Fruit fly (Drosophila melanogaster) whole organism, embryonic: ENCODE data around the gene HDAC4.

ENCODE experiments used
- Aef1 ChIP-seq: fragments of 200-800 bp; sonication (Bioruptor generic); IDR thresholded peaks from 3 replicates; pipeline ENCODE4 v1.3.6; 2022; ENCODE audit warnings: missing biosample characterization, missing genetic modification characterization
- Atf6 ChIP-seq: fragments of 200-800 bp; sonication (Bioruptor generic); IDR thresholded peaks from 2 replicates; pipeline ENCODE4 v1.3.6; 2022; ENCODE audit warnings: missing biosample characterization, missing genetic modification characterization
- BtbVII ChIP-seq: fragments of 200-800 bp; sonication (Bioruptor generic); optimal IDR thresholded peaks from 3 replicates; lab custom pipeline; 2017; ENCODE audit warnings: missing biosample characterization, mild to moderate bottlenecking, missing genetic modification characterization
- CG11093 ChIP-seq: fragments of 200-800 bp; sonication (Bioruptor generic); IDR thresholded peaks from 3 replicates; pipeline ENCODE4 v1.3.6; 2022; ENCODE audit warnings: missing biosample characterization, missing genetic modification characterization
- CG11695 ChIP-seq: fragments of 200-800 bp; sonication (Bioruptor generic); IDR thresholded peaks from 3 replicates; pipeline ENCODE4 v1.3.6; 2022; ENCODE audit warnings: missing biosample characterization, missing genetic modification characterization
- CG12744 ChIP-seq: fragments of 200-800 bp; sonication (Bioruptor generic); optimal IDR thresholded peaks from 2 replicates; lab custom pipeline; 2016; ENCODE audit warnings: missing biosample characterization, missing genetic modification characterization
- CG13287 ChIP-seq: fragments of 200-800 bp; sonication (Bioruptor generic); IDR thresholded peaks from 2 replicates; pipeline ENCODE4 v1.3.6; 2022; ENCODE audit warnings: missing biosample characterization, missing genetic modification characterization; ENCODE audit not compliant: partially characterized antibody
- CG13775 ChIP-seq: fragments of 200-800 bp; sonication (Bioruptor generic); optimal IDR thresholded peaks from 3 replicates; lab custom pipeline; 2017; ENCODE audit warnings: missing biosample characterization, mild to moderate bottlenecking, missing genetic modification characterization
- CG1529 ChIP-seq: fragments of 200-800 bp; sonication (Bioruptor generic); optimal IDR thresholded peaks from 3 replicates; lab custom pipeline; 2018; ENCODE audit warnings: missing biosample characterization, missing genetic modification characterization
- CG1647 ChIP-seq: fragments of 200-800 bp; sonication (Bioruptor generic); optimal IDR thresholded peaks from 3 replicates; lab custom pipeline; 2016; ENCODE audit warnings: missing biosample characterization, missing genetic modification characterization
- CG16813 ChIP-seq: fragments of 200-800 bp; sonication (Bioruptor generic); IDR thresholded peaks from 3 replicates; pipeline ENCODE4 v1.3.6; 2022; ENCODE audit warnings: missing biosample characterization, missing genetic modification characterization; ENCODE audit not compliant: partially characterized antibody
- CG17186 ChIP-seq: fragments of 200-800 bp; sonication (Bioruptor generic); optimal IDR thresholded peaks from 3 replicates; lab custom pipeline; 2017; ENCODE audit warnings: missing biosample characterization, missing genetic modification reagents, missing genetic modification characterization
- CG18476 ChIP-seq: fragments of 200-800 bp; sonication (Bioruptor generic); optimal IDR thresholded peaks from 2 replicates; lab custom pipeline; 2016; ENCODE audit warnings: missing biosample characterization, mild to moderate bottlenecking, missing genetic modification characterization
- CG3065 ChIP-seq: fragments of 200-800 bp; sonication (Bioruptor generic); optimal IDR thresholded peaks from 2 replicates; lab custom pipeline; 2016; ENCODE audit warnings: missing biosample characterization, missing genetic modification characterization
- CG33557 ChIP-seq: fragments of 200-800 bp; sonication (Bioruptor generic); optimal IDR thresholded peaks from 2 replicates; lab custom pipeline; 2019; ENCODE audit warnings: missing biosample characterization, mild to moderate bottlenecking, missing genetic modification characterization, moderate library complexity
- CG7786 ChIP-seq: fragments of 200-800 bp; sonication (Bioruptor generic); optimal IDR thresholded peaks from 2 replicates; lab custom pipeline; 2016; ENCODE audit warnings: missing biosample characterization, missing genetic modification characterization
- CG7928 ChIP-seq: fragments of 200-800 bp; sonication (Bioruptor generic); optimal IDR thresholded peaks from 2 replicates; lab custom pipeline; 2017; ENCODE audit warnings: missing biosample characterization, mild to moderate bottlenecking, missing genetic modification characterization
- CG9437 ChIP-seq: fragments of 200-800 bp; sonication (Bioruptor generic); optimal IDR thresholded peaks from 2 replicates; lab custom pipeline; 2018; ENCODE audit warnings: missing biosample characterization, mild to moderate bottlenecking, missing genetic modification characterization
- CG9817 ChIP-seq: fragments of 200-800 bp; sonication (Bioruptor generic); optimal IDR thresholded peaks from 2 replicates; lab custom pipeline; 2018; ENCODE audit warnings: missing biosample characterization, mild to moderate bottlenecking, missing genetic modification characterization, moderate library complexity
- CG9932 ChIP-seq: fragments of 200-800 bp; sonication (Bioruptor generic); IDR thresholded peaks from 2 replicates; pipeline ENCODE4 v1.3.6; 2022; ENCODE audit warnings: missing biosample characterization, missing genetic modification characterization
- CoRest ChIP-seq: fragments of 200-800 bp; sonication (Bioruptor generic); optimal IDR thresholded peaks from 3 replicates; lab custom pipeline; 2018; ENCODE audit warnings: missing biosample characterization, mild to moderate bottlenecking, missing genetic modification characterization, moderate library complexity
- D19B ChIP-seq: fragments of 200-800 bp; sonication (Bioruptor generic); optimal IDR thresholded peaks from 2 replicates; lab custom pipeline; 2017; ENCODE audit warnings: missing biosample characterization, mild to moderate bottlenecking, missing genetic modification characterization
- Gsc ChIP-seq: fragments of 200-800 bp; sonication (Bioruptor generic); IDR thresholded peaks from 2 replicates; pipeline ENCODE4 v1.3.6; 2022; ENCODE audit warnings: missing biosample characterization, missing genetic modification characterization
- Hand ChIP-seq: fragments of 200-800 bp; sonication (Bioruptor generic); optimal IDR thresholded peaks from 2 replicates; lab custom pipeline; 2017; ENCODE audit warnings: mild to moderate bottlenecking, missing biosample characterization, missing genetic modification reagents, missing genetic modification characterization
- MBD-R2 ChIP-seq: fragments of 200-800 bp; sonication (Bioruptor generic); IDR thresholded peaks from 2 replicates; pipeline ENCODE4 v1.3.6; 2022; ENCODE audit warnings: missing biosample characterization, missing genetic modification characterization
- Oli ChIP-seq: fragments of 200-800 bp; sonication (Bioruptor generic); optimal IDR thresholded peaks from 2 replicates; lab custom pipeline; 2018; ENCODE audit warnings: missing biosample characterization, mild to moderate bottlenecking, missing genetic modification characterization, moderate library complexity
- Optix ChIP-seq: fragments of 200-800 bp; sonication (Bioruptor generic); IDR thresholded peaks from 3 replicates; pipeline ENCODE4 v1.3.6; 2022; ENCODE audit warnings: missing biosample characterization, missing genetic modification characterization
- Sox102F ChIP-seq: fragments of 200-800 bp; sonication (Bioruptor generic); optimal IDR thresholded peaks from 2 replicates; lab custom pipeline; 2018; ENCODE audit warnings: missing biosample characterization, mild to moderate bottlenecking, missing genetic modification characterization, moderate library complexity
- Tbp ChIP-seq: fragments of >200 bp; optimal IDR thresholded peaks from 2 replicates; lab custom pipeline; 2018; ENCODE audit warnings: missing biosample characterization, missing genetic modification characterization
- ab ChIP-seq: fragments of 200-800 bp; sonication (Bioruptor generic); optimal IDR thresholded peaks from 2 replicates; lab custom pipeline; 2016; ENCODE audit warnings: missing biosample characterization, missing genetic modification characterization
- bigmax ChIP-seq: fragments of 200-800 bp; sonication (Bioruptor generic); optimal IDR thresholded peaks from 2 replicates; lab custom pipeline; 2018; ENCODE audit warnings: missing biosample characterization, mild to moderate bottlenecking, missing genetic modification characterization
- crol ChIP-seq: fragments of 200-800 bp; sonication (Bioruptor generic); IDR thresholded peaks from 2 replicates; pipeline ENCODE4 v1.3.6; 2022; ENCODE audit warnings: missing biosample characterization, missing genetic modification characterization
- dimm ChIP-seq: fragments of 200-800 bp; sonication (Bioruptor generic); IDR thresholded peaks from 2 replicates; pipeline ENCODE4 v1.3.6; 2022; ENCODE audit warnings: missing biosample characterization, missing genetic modification characterization
- disco-r ChIP-seq: fragments of 200-800 bp; sonication (Bioruptor generic); optimal IDR thresholded peaks from 2 replicates; lab custom pipeline; 2016; ENCODE audit warnings: missing biosample characterization, missing genetic modification characterization
- esg ChIP-seq: fragments of 200-800 bp; sonication (Bioruptor generic); conservative IDR thresholded peaks from 2 replicates; pipeline ENCODE4 v1.3.6; 2022; ENCODE audit warnings: missing biosample characterization, missing genetic modification characterization
- eyg ChIP-seq: fragments of 200-800 bp; sonication (Bioruptor generic); optimal IDR thresholded peaks from 3 replicates; lab custom pipeline; 2016; ENCODE audit warnings: missing biosample characterization, missing genetic modification characterization
- fd64A ChIP-seq: fragments of 200-800 bp; sonication (Bioruptor generic); optimal IDR thresholded peaks from 3 replicates; lab custom pipeline; 2018; ENCODE audit warnings: missing biosample characterization, mild to moderate bottlenecking, missing genetic modification characterization
- gem ChIP-seq: fragments of 200-800 bp; sonication (Bioruptor generic); optimal IDR thresholded peaks from 2 replicates; lab custom pipeline; 2019; ENCODE audit warnings: missing biosample characterization, mild to moderate bottlenecking, missing genetic modification characterization, moderate library complexity
- jigr1 ChIP-seq: fragments of 200-800 bp; sonication (Bioruptor generic); IDR thresholded peaks from 3 replicates; pipeline ENCODE4 v1.3.6; 2022; ENCODE audit warnings: missing biosample characterization, missing genetic modification characterization
- lmd ChIP-seq: fragments of 200-800 bp; sonication (Bioruptor generic); IDR thresholded peaks from 2 replicates; pipeline ENCODE4 v1.3.6; 2022; ENCODE audit warnings: missing biosample characterization, missing genetic modification characterization
- nerfin-1 ChIP-seq: fragments of 200-800 bp; sonication (Bioruptor generic); optimal IDR thresholded peaks from 3 replicates; lab custom pipeline; 2019; ENCODE audit warnings: missing biosample characterization, mild to moderate bottlenecking, missing genetic modification characterization, moderate library complexity
- nmo ChIP-seq: fragments of 200-800 bp; sonication (Bioruptor generic); optimal IDR thresholded peaks from 2 replicates; lab custom pipeline; 2018; ENCODE audit warnings: missing biosample characterization, mild to moderate bottlenecking, missing genetic modification characterization, moderate library complexity
- pho ChIP-seq: fragments of 200-800 bp; sonication (Bioruptor generic); optimal IDR thresholded peaks from 2 replicates; lab custom pipeline; 2016; ENCODE audit warnings: missing biosample characterization, missing genetic modification characterization
- pnt ChIP-seq: fragments of 200-800 bp; sonication (Bioruptor generic); optimal IDR thresholded peaks from 3 replicates; lab custom pipeline; 2016; ENCODE audit warnings: missing biosample characterization, missing genetic modification characterization
- ranshi ChIP-seq: fragments of 200-800 bp; sonication (Bioruptor generic); IDR thresholded peaks from 2 replicates; pipeline ENCODE4 v1.3.6; 2022; ENCODE audit warnings: missing biosample characterization, missing genetic modification characterization
- stc ChIP-seq: fragments of 200-800 bp; sonication (Bioruptor generic); IDR thresholded peaks from 2 replicates; pipeline ENCODE4 v1.3.6; 2022; ENCODE audit warnings: missing biosample characterization, missing genetic modification characterization
- tap ChIP-seq: fragments of 200-800 bp; optimal IDR thresholded peaks from 3 replicates; lab custom pipeline; 2019; ENCODE audit warnings: missing biosample characterization, mild to moderate bottlenecking, missing genetic modification characterization, moderate library complexity
- tll ChIP-seq, 2 experiments: fragments of 200-800 bp in 1 of 2; fragments of >200 bp in 1 of 2; sonication (Bioruptor generic) in 1 of 2; optimal IDR thresholded peaks; 2 replicates each; lab custom pipeline; 2017 to 2019; ENCODE audit warnings: missing biosample characterization in 2 of 2, missing genetic modification characterization in 2 of 2, mild to moderate bottlenecking in 1 of 2, moderate library complexity in 1 of 2
- toy ChIP-seq: fragments of 200-800 bp; sonication (Bioruptor generic); IDR thresholded peaks from 2 replicates; pipeline ENCODE4 v1.3.6; 2022; ENCODE audit warnings: missing biosample characterization, missing genetic modification characterization
- trh ChIP-seq: fragments of 200-800 bp; sonication (Bioruptor generic); optimal IDR thresholded peaks from 2 replicates; lab custom pipeline; 2016; ENCODE audit warnings: missing biosample characterization, missing genetic modification characterization
- zen ChIP-seq: fragments of 200-800 bp; sonication (Bioruptor generic); optimal IDR thresholded peaks from 3 replicates; lab custom pipeline; 2018; ENCODE audit warnings: missing biosample characterization, mild to moderate bottlenecking, missing genetic modification characterization, moderate library complexity
- zfh1 ChIP-seq: fragments of 200-800 bp; sonication (Bioruptor generic); IDR thresholded peaks from 3 replicates; pipeline ENCODE4 v1.3.6; 2022; ENCODE audit warnings: missing biosample characterization, missing genetic modification characterization

Gene HDAC4

dm6 chrX:13258757-13259067, 26.7 kb downstream of the HDAC4 start, which contains the start of gene comt (continued):
- TF ChIP-seq zen (tag; lab: Kevin White, UChicago) (peak; percentile 57), CG9817 (tag; lab: Kevin White, UChicago) (peak; percentile 17), gem (peak; percentile 84), lmd (GFP tag; lab: Robert Waterston, UW) (peak; percentile 19; the same call in 1 of the 2 replicates), tll (GFP tag; optimal IDR thresholded peaks at IDR 0.05; lab: Kevin White, UChicago) (no peak), CG7928 (peak; percentile 79), Hand (GFP tag; lab: Kevin White, UChicago) (no peak), Optix (GFP tag; lab: Robert Waterston, UW) (no peak), Tbp (GFP tag; lab: Kevin White, UChicago) (no peak), MBD-R2 (GFP tag; lab: Robert Waterston, UW) (no peak; the same call in 1 of the 2 replicates), nerfin-1 (peak; percentile 44), CG1529 (GFP tag; lab: Kevin White, UChicago) (no peak), CG18476 (GFP tag; lab: Kevin White, UChicago) (peak; percentile 9), ab (GFP tag; lab: Kevin White, UChicago) (no peak), disco-r (GFP tag; lab: Kevin White, UChicago) (no peak), CG7786 (no peak), CG33557 (GFP tag; lab: Kevin White, UChicago) (peak; percentile 64), CG9932 (GFP tag; lab: Robert Waterston, UW) (peak; percentile 41; the same call in 1 of the 2 replicates), D19B (GFP tag; lab: Kevin White, UChicago) (peak; percentile 36), CG13287 (GFP tag; lab: Robert Waterston, UW) (no peak), CoRest (tag; lab: Kevin White, UChicago) (peak; percentile 72), Sox102F (no peak), esg (GFP tag; lab: Robert Waterston, UW) (peak; percentile 43), Aef1 (GFP tag; lab: Robert Waterston, UW) (peak; percentile 33; the same call in 1 of the 3 replicates), CG11695 (peak; percentile 68; the same call in 2 of the 3 replicates), CG16813 (GFP tag; lab: Robert Waterston, UW) (no peak), CG9437 (GFP tag; lab: Kevin White, UChicago) (peak; percentile 47), BtbVII (GFP tag; lab: Kevin White, UChicago) (peak; percentile 56), CG12744 (GFP tag; lab: Kevin White, UChicago) (no peak), jigr1 (GFP tag; lab: Robert Waterston, UW) (no peak), CG17186 (GFP tag; lab: Kevin White, UChicago) (no peak), Gsc (no peak), toy (no peak), CG13775 (GFP tag; lab: Kevin White, UChicago) (peak; percentile 73), Atf6 (GFP tag; lab: Robert Waterston, UW) (peak; percentile 14; the same call in 1 of the 2 replicates), eyg (GFP tag; lab: Kevin White, UChicago) (no peak), CG3065 (GFP tag; lab: Kevin White, UChicago) (no peak), ranshi (0 out of 2 replicates have a peak, but pooled peaks have one; percentile 44), dimm (GFP tag; lab: Robert Waterston, UW) (no peak), CG1647 (no peak), zfh1 (GFP tag; lab: Robert Waterston, UW) (peak; percentile 65), Oli (tag; lab: Kevin White, UChicago) (peak; percentile 54), crol (no peak), pho (GFP tag; lab: Kevin White, UChicago) (no peak), stc (GFP tag; lab: Robert Waterston, UW) (peak; percentile 51; the same call in 1 of the 2 replicates), fd64A (GFP tag; lab: Kevin White, UChicago) (no peak), tap (peak; percentile 45), bigmax (GFP tag; lab: Kevin White, UChicago) (no peak), nmo (GFP tag; lab: Kevin White, UChicago) (peak; percentile 79), trh (GFP tag; lab: Kevin White, UChicago) (no peak), CG11093 (GFP tag; lab: Robert Waterston, UW) (no peak), pnt (GFP tag; lab: Kevin White, UChicago) (no peak)
